Worm (Caenorhabditis elegans): ENCODE results near the gene F53H4.3.

Gene F53H4.3

DNA sequence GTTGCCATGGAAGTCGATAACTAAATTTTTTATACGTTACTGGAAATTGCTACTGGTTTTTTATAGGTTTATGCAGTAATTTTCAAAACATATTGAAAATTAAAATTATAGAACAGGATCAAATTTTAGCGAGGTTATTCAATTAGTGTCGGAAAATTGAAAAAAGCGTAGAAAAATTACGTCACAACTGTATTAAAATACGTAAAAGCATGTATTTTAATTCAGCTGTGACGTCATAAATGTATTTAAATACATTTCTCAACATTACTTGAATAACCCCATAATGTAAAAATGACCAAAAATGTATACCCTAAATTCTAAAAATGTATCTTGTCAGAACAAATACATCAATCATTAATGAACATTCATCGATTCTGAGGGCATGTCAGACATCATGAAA is 38.5 kb downstream of the F53H4.3 start:
- TF ChIP-seq unc-39 (tag; optimal IDR thresholded peaks at IDR 0.05) = no peak
- peak; percentile 93 for TF ChIP-seq zip-8 (tag; optimal IDR thresholded peaks at IDR 0.05)

DNA sequence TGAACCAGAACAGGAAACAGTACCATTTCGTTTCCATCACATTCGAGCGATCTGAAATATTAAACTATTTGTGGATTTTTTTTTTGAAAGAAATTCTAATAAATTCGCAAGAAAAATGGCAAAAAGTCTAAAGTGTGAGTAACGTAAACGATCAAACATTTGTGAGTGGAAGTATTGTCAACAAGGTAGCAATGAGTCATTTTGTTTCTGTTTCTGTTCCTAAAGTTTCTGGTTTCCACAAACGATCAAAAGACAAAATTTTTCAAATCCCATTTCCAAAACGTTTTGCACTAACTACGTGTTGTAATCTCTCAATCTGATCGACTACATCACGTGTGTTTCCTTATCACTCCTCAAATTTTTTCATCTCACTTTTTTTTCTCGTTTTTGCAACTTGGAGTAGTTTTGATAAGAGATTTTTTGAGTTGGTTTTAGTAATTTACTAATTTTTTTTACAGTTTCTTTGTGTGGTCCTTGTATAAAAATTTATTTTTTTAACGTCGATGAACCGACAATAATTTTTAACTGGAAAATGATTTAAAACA is 39.8 kb downstream of the F53H4.3 start, which contains the start of gene F59F4.3:
Gene F59F4.3, minus strand, starts transcription at position 51 of the 545 bp plus-strand sequence.
- no peak for TF ChIP-seq unc-62 (GFP tag; optimal IDR thresholded peaks at IDR 0.05)
- no peak for TF ChIP-seq elt-3 (tag; optimal IDR thresholded peaks at IDR 0.05)
- no peak for TF ChIP-seq mls-2 (tag; optimal IDR thresholded peaks at IDR 0.05)
- TF ChIP-seq lsy-2 (tag; optimal IDR thresholded peaks at IDR 0.05) = no peak
- TF ChIP-seq ceh-39 (tag; optimal IDR thresholded peaks at IDR 0.05) = no peak
- no peak for TF ChIP-seq mab-5 (tag; optimal IDR thresholded peaks at IDR 0.05)

DNA sequence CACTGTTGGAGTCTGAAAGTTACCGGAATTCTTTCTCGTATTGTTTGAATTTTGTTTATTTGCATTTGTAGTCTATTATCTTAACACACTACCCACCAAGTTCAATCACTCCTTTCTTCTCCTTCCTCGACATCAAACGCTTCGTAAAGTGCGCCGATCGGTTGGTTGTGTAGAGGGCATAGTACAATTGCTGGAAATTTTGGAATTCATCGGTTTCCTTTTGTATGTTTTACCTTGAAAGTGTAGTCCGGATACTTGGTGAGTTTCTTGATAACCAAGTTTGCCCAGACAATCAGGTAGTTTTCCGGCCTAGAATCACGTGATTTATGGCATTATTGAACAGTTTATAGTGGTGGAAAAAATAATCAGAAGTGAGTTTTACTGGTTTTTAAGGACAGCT is 40.8 kb downstream of the F53H4.3 start:
- TF ChIP-seq pha-4 (tag; optimal IDR thresholded peaks at IDR 0.05) (no peak), nhr-28 (tag; optimal IDR thresholded peaks at IDR 0.05) (no peak), nhr-2 (tag; optimal IDR thresholded peaks at IDR 0.05) (no peak), blmp-1 (tag; optimal IDR thresholded peaks at IDR 0.05) (no peak), sem-2 (GFP tag; optimal IDR thresholded peaks at IDR 0.05) (no peak), elt-1 (tag; optimal IDR thresholded peaks at IDR 0.05; ENCODE audit: borderline replicate concordance, insufficient read depth) (no peak), lin-13 (tag; optimal IDR thresholded peaks at IDR 0.05) (no peak), ceh-43 (GFP tag; optimal IDR thresholded peaks at IDR 0.05) (no peak), zip-8 (tag; optimal IDR thresholded peaks at IDR 0.05) (no peak), snpc-4 (tag; optimal IDR thresholded peaks at IDR 0.05) (no peak), mep-1 (tag; optimal IDR thresholded peaks at IDR 0.05) (no peak), drap-1 (GFP tag; optimal IDR thresholded peaks at IDR 0.05) (no peak), ces-1 (GFP tag; optimal IDR thresholded peaks at IDR 0.05) (no peak), ceh-39 (tag; optimal IDR thresholded peaks at IDR 0.05) (no peak), mab-5 (tag; optimal IDR thresholded peaks at IDR 0.05) (no peak), ztf-11 (tag; optimal IDR thresholded peaks at IDR 0.05) (no peak), lin-32 (GFP tag; optimal IDR thresholded peaks at IDR 0.05) (no peak), mls-2 (tag; optimal IDR thresholded peaks at IDR 0.05) (no peak), elt-3 (tag; optimal IDR thresholded peaks at IDR 0.05) (no peak)

DNA sequence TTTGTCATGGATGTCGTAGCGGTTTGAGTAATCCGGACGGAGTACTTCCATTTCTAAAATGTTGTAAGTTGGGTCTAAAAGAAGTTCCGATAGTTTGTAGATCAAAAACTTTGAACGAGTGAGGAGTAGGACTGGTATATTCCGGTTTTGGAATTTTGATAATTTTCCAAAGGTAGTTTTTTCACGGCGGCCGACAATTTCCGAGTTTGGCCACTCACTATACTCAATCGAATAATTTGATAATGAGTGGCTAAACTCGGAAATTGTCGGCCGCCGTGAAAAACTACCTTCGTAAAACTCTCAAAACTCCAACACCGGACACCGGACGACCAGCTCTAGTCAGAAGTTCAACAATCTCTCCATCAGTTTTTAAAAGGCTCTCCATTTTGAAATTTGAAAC is 43.1 kb downstream of the F53H4.3 start:
- TF ChIP-seq sptf-1 (tag; optimal IDR thresholded peaks at IDR 0.05) (no peak), hlh-1 (tag; optimal IDR thresholded peaks at IDR 0.05) (no peak), ceh-39 (tag; optimal IDR thresholded peaks at IDR 0.05) (no peak), ztf-11 (tag; optimal IDR thresholded peaks at IDR 0.05) (no peak), flh-1 (GFP tag; optimal IDR thresholded peaks at IDR 0.05) (no peak), ceh-83 (GFP tag; optimal IDR thresholded peaks at IDR 0.05) (no peak), ham-2 (GFP tag; optimal IDR thresholded peaks at IDR 0.05) (no peak), drap-1 (GFP tag; optimal IDR thresholded peaks at IDR 0.05) (no peak), blmp-1 (tag; optimal IDR thresholded peaks at IDR 0.05) (no peak), elt-1 (tag; optimal IDR thresholded peaks at IDR 0.05; ENCODE audit: borderline replicate concordance, insufficient read depth) (no peak), nhr-12 (tag; optimal IDR thresholded peaks at IDR 0.05) (no peak), snpc-4 (tag; optimal IDR thresholded peaks at IDR 0.05) (no peak), mls-2 (tag; optimal IDR thresholded peaks at IDR 0.05) (no peak), unc-62 (GFP tag; optimal IDR thresholded peaks at IDR 0.05) (no peak), ceh-43 (GFP tag; optimal IDR thresholded peaks at IDR 0.05) (no peak), nhr-237 (tag; optimal IDR thresholded peaks at IDR 0.05) (no peak), lin-32 (GFP tag; optimal IDR thresholded peaks at IDR 0.05) (no peak), ces-1 (GFP tag; optimal IDR thresholded peaks at IDR 0.05) (no peak), unc-120 (tag; optimal IDR thresholded peaks at IDR 0.05; ENCODE audit: poor library complexity, severe bottlenecking) (no peak)

DNA sequence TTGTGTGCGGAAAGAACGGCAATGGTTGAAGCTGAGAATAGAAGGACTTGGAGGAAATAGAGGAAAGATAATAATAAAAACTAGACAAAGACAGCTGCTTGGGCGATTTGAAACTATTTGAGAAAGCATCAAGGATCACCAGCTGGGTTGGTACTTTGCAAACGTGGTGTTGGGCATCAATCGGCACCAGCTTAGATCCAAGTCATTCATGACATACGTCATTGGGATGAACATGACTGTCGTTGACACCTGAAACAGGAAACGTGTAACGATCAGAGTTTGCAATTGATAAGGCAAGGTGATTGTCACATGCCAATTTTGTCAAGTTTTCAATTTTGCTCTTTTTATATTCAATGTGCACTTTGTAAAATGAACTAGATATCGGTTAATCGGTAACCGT is 44.9 kb downstream of the F53H4.3 start:
- TF ChIP-seq ztf-11 (tag; optimal IDR thresholded peaks at IDR 0.05) (no peak), nhr-76 (tag; optimal IDR thresholded peaks at IDR 0.05) (no peak), flh-1 (GFP tag; optimal IDR thresholded peaks at IDR 0.05) (no peak), elt-1 (tag; optimal IDR thresholded peaks at IDR 0.05; ENCODE audit: borderline replicate concordance, insufficient read depth) (no peak), elt-3 (tag; optimal IDR thresholded peaks at IDR 0.05) (no peak), zip-8 (tag; optimal IDR thresholded peaks at IDR 0.05) (no peak), snpc-4 (tag; optimal IDR thresholded peaks at IDR 0.05) (no peak), lin-32 (GFP tag; optimal IDR thresholded peaks at IDR 0.05) (no peak), mls-2 (tag; optimal IDR thresholded peaks at IDR 0.05) (no peak), drap-1 (GFP tag; optimal IDR thresholded peaks at IDR 0.05) (no peak), M03D4.4 (tag; optimal IDR thresholded peaks at IDR 0.05) (no peak), hlh-1 (tag; optimal IDR thresholded peaks at IDR 0.05) (no peak), pha-4 (tag; optimal IDR thresholded peaks at IDR 0.05) (no peak), ceh-39 (tag; optimal IDR thresholded peaks at IDR 0.05) (no peak), lsy-2 (tag; optimal IDR thresholded peaks at IDR 0.05) (no peak)

Data from whole organism, mixed stage, embryonic.